Worm (Caenorhabditis elegans): ENCODE results near the gene srt-17.
"Not testable (repeated sequence)": the region's sequence is repeated elsewhere in the genome, so short reads cannot be mapped to it uniquely, and the experiment has no call there.

DNA sequence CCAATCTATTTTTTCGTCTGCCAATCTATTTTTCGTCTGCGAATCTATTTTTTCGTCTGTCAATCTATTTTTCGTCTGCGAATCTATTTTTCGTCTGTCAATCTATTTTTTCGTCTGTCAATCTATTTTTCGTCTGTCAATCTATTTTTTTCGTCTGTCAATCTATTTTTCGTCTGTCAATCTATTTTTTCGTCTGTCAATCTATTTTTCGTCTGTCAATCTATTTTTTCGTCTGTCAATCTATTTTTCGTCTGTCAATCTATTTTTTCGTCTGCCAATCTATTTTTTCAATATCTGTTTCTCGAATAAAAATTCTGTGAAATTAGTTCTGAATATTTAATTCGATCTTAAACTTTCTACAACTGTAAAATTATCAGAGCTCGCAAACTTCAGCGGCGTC is 33.3 kb upstream of the srt-17 start:
- TF ChIP-seq sdz-38 (tag; optimal IDR thresholded peaks at IDR 0.05); D2030.7 (GFP tag; IDR thresholded peaks at IDR 0.05); sea-2 (GFP tag; IDR thresholded peaks at IDR 0.05); mxl-1 (tag; optimal IDR thresholded peaks at IDR 0.05); unc-130 (GFP tag; optimal IDR thresholded peaks at IDR 0.05); let-607 (tag; optimal IDR thresholded peaks at IDR 0.05); ztf-6 (GFP tag; IDR thresholded peaks at IDR 0.05); nfya-1 (tag; optimal IDR thresholded peaks at IDR 0.05; ENCODE audit: borderline replicate concordance, insufficient read depth); gei-17 (GFP tag; optimal IDR thresholded peaks at IDR 0.05); pbrm-1 (GFP tag; IDR thresholded peaks at IDR 0.05); F33H1.4 (GFP tag; IDR thresholded peaks at IDR 0.05); snpc-4 (GFP tag; optimal IDR thresholded peaks at IDR 0.05); snpc-4 (tag; optimal IDR thresholded peaks at IDR 0.05): not testable (repeated sequence)
- TF ChIP-seq hsf-1 (GFP tag; IDR thresholded peaks at IDR 0.05): 0 out of 2 replicates have a peak, but pooled peaks have one; percentile 35
